Fruit fly (Drosophila melanogaster): ENCODE results near the gene CG42818.

CG42818 gene

DNA sequence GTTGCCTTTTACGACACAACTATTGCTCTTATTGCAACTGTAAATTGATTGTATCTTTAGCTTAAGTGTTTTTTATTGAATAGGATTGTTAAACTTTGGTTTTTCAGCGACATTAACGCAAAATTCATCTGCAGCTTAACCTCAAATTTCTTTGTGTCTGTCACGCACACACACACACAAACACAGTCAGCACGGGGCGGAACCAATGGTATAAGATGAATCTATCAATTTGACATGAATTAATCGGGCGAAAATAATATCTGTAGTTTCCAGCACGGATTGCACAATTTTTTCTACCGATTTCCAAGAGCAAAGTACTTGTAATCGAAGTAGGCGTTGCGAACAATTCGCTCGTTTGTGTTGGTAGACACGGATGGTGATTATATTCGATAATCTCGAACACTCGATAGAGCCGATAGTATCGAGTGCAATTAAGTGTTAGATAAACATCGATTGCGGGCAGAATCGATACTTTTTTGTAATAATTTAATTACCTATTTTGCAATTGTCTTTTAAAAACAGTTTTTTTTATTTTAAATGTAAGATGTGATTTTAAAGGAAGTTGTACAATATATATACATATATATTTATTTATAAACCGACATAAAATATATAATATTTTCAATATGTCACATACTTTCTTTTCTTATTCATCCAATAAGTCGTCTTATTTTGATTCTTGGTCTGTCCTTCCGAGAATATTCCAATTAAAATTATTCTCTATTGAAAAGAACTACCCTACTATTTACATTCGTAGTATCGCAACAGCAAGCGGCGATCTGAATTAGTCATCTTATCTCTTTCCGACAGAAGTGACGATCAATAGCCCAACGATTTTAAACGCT, 15.7 kb downstream of the CG42818 start, which contains the start of the genes PRL-1 and EndoGI (continued):
- TF ChIP-seq CG17912 (GFP tag; optimal IDR thresholded peaks at IDR 0.05) (no peak), CG18619 (GFP tag; optimal IDR thresholded peaks at IDR 0.05) (peak; percentile 60), Lpt (GFP tag; optimal IDR thresholded peaks at IDR 0.05) (no peak), bcd (GFP tag; optimal IDR thresholded peaks at IDR 0.05) (no peak), Dek (tag; optimal IDR thresholded peaks at IDR 0.05) (peak; percentile 77), CG34224 (GFP tag; IDR thresholded peaks at IDR 0.05; ENCODE audit: partially characterized antibody) (peak; percentile 99), CG1529 (GFP tag; optimal IDR thresholded peaks at IDR 0.05) (peak; percentile 4), CG8944 (GFP tag; optimal IDR thresholded peaks at IDR 0.05) (no peak), CG12299 (tag; optimal IDR thresholded peaks at IDR 0.05) (peak; percentile 78), btn (GFP tag; optimal IDR thresholded peaks at IDR 0.05) (no peak), slp2 (GFP tag; optimal IDR thresholded peaks at IDR 0.05) (no peak), CG2875 (GFP tag; optimal IDR thresholded peaks at IDR 0.05) (peak; percentile 47), CG7928 (GFP tag; optimal IDR thresholded peaks at IDR 0.05) (no peak), h (optimal IDR thresholded peaks at IDR 0.05) (no peak), CG14050 (GFP tag; IDR thresholded peaks at IDR 0.05) (peak; percentile 43; the same call in 1 of the 3 replicates), hbn (GFP tag; IDR thresholded peaks at IDR 0.05; ENCODE audit: partially characterized antibody) (peak; percentile 98), Scr (GFP tag; IDR thresholded peaks at IDR 0.05; ENCODE audit: partially characterized antibody) (peak; percentile 99), bab2 (GFP tag; optimal IDR thresholded peaks at IDR 0.05) (peak; percentile 13), klu (GFP tag; IDR thresholded peaks at IDR 0.05) (no peak; the same call in 1 of the 2 replicates), CG14441 (GFP tag; IDR thresholded peaks at IDR 0.05) (peak; percentile 59; the same call in 1 of the 2 replicates), CG11695 (GFP tag; IDR thresholded peaks at IDR 0.05) (peak; percentile 90), CG6854 (GFP tag; optimal IDR thresholded peaks at IDR 0.05) (peak; percentile 68), Doc3 (GFP tag; IDR thresholded peaks at IDR 0.05; ENCODE audit: partially characterized antibody) (peak; percentile 97), CG17361 (GFP tag; IDR thresholded peaks at IDR 0.05) (peak; percentile 85), scrt (GFP tag; optimal IDR thresholded peaks at IDR 0.05) (peak; percentile 44), zf30C (GFP tag; optimal IDR thresholded peaks at IDR 0.05) (no peak), CkIIα-i1 (GFP tag; IDR thresholded peaks at IDR 0.05) (no peak), CG6175 (GFP tag; IDR thresholded peaks at IDR 0.05) (no peak), Mad (GFP tag; optimal IDR thresholded peaks at IDR 0.05) (peak; percentile 29), Adf1 (GFP tag; IDR thresholded peaks at IDR 0.05) (peak; percentile 38; the same call in 1 of the 2 replicates), D (optimal IDR thresholded peaks at IDR 0.05) (peak; percentile 15), D (GFP tag; optimal IDR thresholded peaks at IDR 0.05) (peak; percentile 13), H2.0 (GFP tag; IDR thresholded peaks at IDR 0.05) (peak; percentile 80), br (optimal IDR thresholded peaks at IDR 0.05) (no peak), CG10979 (tag; optimal IDR thresholded peaks at IDR 0.05) (peak; percentile 72), Xrp1 (GFP tag; IDR thresholded peaks at IDR 0.05) (peak; percentile 77), dysf (GFP tag; IDR thresholded peaks at IDR 0.05) (peak; percentile 79; the same call in 1 of the 3 replicates), CG4282 (GFP tag; optimal IDR thresholded peaks at IDR 0.05) (no peak), Max (GFP tag; optimal IDR thresholded peaks at IDR 0.05) (peak; percentile 68), CG14710 (tag; optimal IDR thresholded peaks at IDR 0.05) (peak; percentile 83), tin (GFP tag; optimal IDR thresholded peaks at IDR 0.05) (peak; percentile 46), sisA (GFP tag; IDR thresholded peaks at IDR 0.05) (no peak), slou (GFP tag; optimal IDR thresholded peaks at IDR 0.05) (peak; percentile 74), ERR (GFP tag; optimal IDR thresholded peaks at IDR 0.05) (no peak), stwl (tag; optimal IDR thresholded peaks at IDR 0.05) (peak; percentile 96), CG10274 (GFP tag; optimal IDR thresholded peaks at IDR 0.05) (no peak), zfh1 (GFP tag; IDR thresholded peaks at IDR 0.05) (peak; percentile 74; the same call in 2 of the 3 replicates), CG3065 (GFP tag; optimal IDR thresholded peaks at IDR 0.05) (peak; percentile 40), otp (GFP tag; IDR thresholded peaks at IDR 0.05) (no peak; the same call in 1 of the 3 replicates), fru (optimal IDR thresholded peaks at IDR 0.05) (no peak), Xbp1 (GFP tag; optimal IDR thresholded peaks at IDR 0.05) (peak; percentile 46)
